Fruit fly (Drosophila melanogaster) Kc167 (cell line): ENCODE data around the gene Larp4B.

Source experiments
- Myc ChIP-seq: fragments of >200 bp; optimal IDR thresholded peaks from 2 replicates; lab custom pipeline; 2017; ENCODE audit warnings: missing external identifiers
- Sin3A ChIP-seq: fragments of >200 bp; optimal IDR thresholded peaks from 2 replicates; lab custom pipeline; 2018; ENCODE audit warnings: missing external identifiers
- insv ChIP-seq: fragments of >200 bp; optimal IDR thresholded peaks from 3 replicates; lab custom pipeline; 2018; ENCODE audit warnings: missing external identifiers
- psq ChIP-seq: fragments of >200 bp; optimal IDR thresholded peaks from 2 replicates; lab custom pipeline; 2017; ENCODE audit warnings: missing external identifiers
- ttk ChIP-seq: sonication (Bioruptor generic); optimal IDR thresholded peaks from 2 replicates; lab custom pipeline; 2017; ENCODE audit warnings: missing external identifiers

DNA sequence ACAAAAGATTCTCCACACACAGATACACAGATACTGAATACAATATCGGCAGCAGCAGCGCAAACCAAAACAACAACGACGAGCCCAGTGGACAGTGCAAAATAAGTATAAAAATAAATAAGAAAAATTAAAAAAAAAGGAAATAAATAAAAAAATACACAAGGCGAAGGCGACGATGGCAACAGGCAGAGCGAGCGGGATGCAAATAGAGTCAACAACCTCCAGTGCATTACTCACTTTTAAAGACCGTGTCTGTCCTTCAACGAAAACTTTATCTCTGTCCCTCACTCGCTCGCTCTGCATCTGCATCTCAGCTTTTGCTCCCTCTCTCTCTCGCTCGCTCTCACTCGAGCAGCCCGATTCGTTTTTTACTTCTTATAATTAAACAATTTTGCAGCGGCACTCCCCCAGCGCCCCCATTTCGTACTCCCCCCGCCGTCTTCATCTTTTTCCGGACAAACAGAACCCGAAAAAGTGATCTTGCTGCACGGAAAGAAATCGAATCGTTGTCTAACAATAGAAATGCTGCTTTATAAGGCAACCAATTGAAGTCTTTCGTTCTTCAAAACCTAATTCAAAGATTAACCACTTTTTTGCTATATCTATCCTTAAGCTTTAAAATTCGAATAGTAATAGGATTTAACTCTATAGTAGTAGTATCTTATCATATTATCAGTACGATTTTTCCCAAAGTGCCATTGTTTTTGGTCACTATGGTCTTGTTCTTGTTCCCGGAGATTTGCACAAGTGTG is 21.9 kb downstream of the Larp4B start:
- TF ChIP-seq insv (lab: Kevin White, UChicago), result no peak
- no peak for TF ChIP-seq Sin3A (lab: Kevin White, UChicago)
- no peak for TF ChIP-seq ttk (lab: Kevin White, UChicago)
- TF ChIP-seq Myc (lab: Kevin White, UChicago), result no peak
- no peak for TF ChIP-seq psq (lab: Kevin White, UChicago)
